Worm (Caenorhabditis elegans) whole organism, L3 larva: Measurements from ENCODE around the gene C18H7.11.

ENCODE experiments used
- R02D3.7 ChIP-seq: fragments of 150-350 bp; optimal IDR thresholded peaks from 2 replicates; lab custom pipeline; 2014; ENCODE audit warnings: missing biosample characterization, missing genetic modification characterization
- ZK546.5 ChIP-seq: sonication (generic microtip); optimal IDR thresholded peaks from 2 replicates; lab custom pipeline; 2017; ENCODE audit warnings: missing biosample characterization, missing genetic modification characterization
- ceh-16 ChIP-seq: sonication (generic microtip); optimal IDR thresholded peaks from 2 replicates; lab custom pipeline; 2017; ENCODE audit warnings: missing biosample characterization, missing genetic modification characterization
- eor-1 ChIP-seq, 2 experiments: fragments of 150-350 bp; optimal IDR thresholded peaks; 2 replicates each; lab custom pipeline; 2014 to 2018; ENCODE audit warnings: missing biosample characterization in 2 of 2, missing genetic modification characterization in 2 of 2
- fkh-10 ChIP-seq: sonication (generic microtip); optimal IDR thresholded peaks from 2 replicates; lab custom pipeline; 2017; ENCODE audit warnings: missing biosample characterization, missing genetic modification reagents, missing genetic modification characterization
- nhr-12 ChIP-seq: fragments of 150-350 bp; optimal IDR thresholded peaks from 2 replicates; lab custom pipeline; 2014; ENCODE audit warnings: missing biosample characterization, missing genetic modification characterization
- nhr-237 ChIP-seq: fragments of 150-350 bp; optimal IDR thresholded peaks from 2 replicates; lab custom pipeline; 2014; ENCODE audit warnings: missing biosample characterization, missing genetic modification characterization
- nhr-28 ChIP-seq: fragments of 150-350 bp; optimal IDR thresholded peaks from 2 replicates; lab custom pipeline; 2014; ENCODE audit warnings: missing biosample characterization, missing genetic modification characterization
- pha-4 ChIP-seq: fragments of 150-350 bp; optimal IDR thresholded peaks from 2 replicates; lab custom pipeline; 2014; ENCODE audit warnings: missing biosample characterization, missing genetic modification reagents, missing genetic modification characterization
- snpc-4 ChIP-seq: fragments of 150-350 bp; optimal IDR thresholded peaks from 2 replicates; lab custom pipeline; 2014; ENCODE audit warnings: missing biosample characterization, missing genetic modification characterization
- zag-1 ChIP-seq: fragments of 150-350 bp; optimal IDR thresholded peaks from 2 replicates; lab custom pipeline; 2014; ENCODE audit warnings: missing biosample characterization, missing genetic modification characterization
- ztf-4 ChIP-seq: fragments of 150-350 bp; optimal IDR thresholded peaks from 2 replicates; lab custom pipeline; 2014; ENCODE audit warnings: missing biosample characterization, missing genetic modification characterization

DNA sequence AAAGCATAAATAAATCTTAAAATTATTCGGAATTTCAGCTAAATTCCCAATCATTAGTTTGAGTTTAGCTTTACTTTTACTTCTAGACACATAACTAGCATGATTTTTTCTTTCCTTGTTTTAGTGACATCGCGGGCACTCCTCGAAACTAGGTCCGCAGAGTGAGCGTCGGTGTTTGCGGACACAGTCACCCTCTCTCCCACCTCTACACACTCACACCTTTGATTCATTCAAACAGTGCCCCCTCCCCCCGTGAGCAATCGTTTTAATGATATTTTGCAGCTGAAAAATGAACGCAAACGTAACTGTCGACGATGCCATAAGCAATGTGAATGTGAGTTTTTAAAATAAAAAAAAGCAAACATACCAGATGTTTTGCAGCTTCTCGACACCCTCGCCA, 24.2 kb upstream of the C18H7.11 start, which contains the start of gene gex-2:
- TF ChIP-seq zag-1 (no peak), nhr-237 (tag; lab: Kevin White, UChicago) (no peak), ZK546.5 (tag; lab: Kevin White, UChicago) (no peak), fkh-10 (GFP tag; lab: Kevin White, UChicago) (no peak), ceh-16 (no peak), pha-4 (tag; lab: Kevin White, UChicago) (no peak), R02D3.7 (tag; lab: Kevin White, UChicago) (no peak), ztf-4 (no peak), nhr-28 (tag; lab: Kevin White, UChicago) (no peak), snpc-4 (tag; lab: Kevin White, UChicago) (no peak), nhr-12 (tag; lab: Kevin White, UChicago) (no peak), eor-1 (tag; optimal IDR thresholded peaks at IDR 0.05; lab: Kevin White, UChicago) (no peak)
